Worm (Caenorhabditis elegans) whole organism, early embryonic: ENCODE measurements around the gene clec-251.

Experiments used
- B0310.2 ChIP-seq: sonication (generic microtip); optimal IDR thresholded peaks from 2 replicates; lab custom pipeline; 2016; ENCODE audit warnings: mild to moderate bottlenecking, missing genetic modification characterization, missing compliant biosample characterization
- F13C5.2 ChIP-seq: sonication (generic microtip); optimal IDR thresholded peaks from 2 replicates; lab custom pipeline; 2017; ENCODE audit warnings: mild to moderate bottlenecking, missing genetic modification characterization, inconsistent platforms, missing compliant biosample characterization
- aly-1 ChIP-seq: sonication (generic microtip); optimal IDR thresholded peaks from 2 replicates; lab custom pipeline; 2016; ENCODE audit warnings: missing genetic modification characterization, missing compliant biosample characterization
- ama-1 ChIP-seq: fragments of 150-350 bp; optimal IDR thresholded peaks from 2 replicates; lab custom pipeline; 2014
- ceh-13 ChIP-seq: fragments of 200-800 bp; sonication (Bioruptor generic); optimal IDR thresholded peaks from 2 replicates; lab custom pipeline; 2018; ENCODE audit warnings: mild to moderate bottlenecking, missing genetic modification characterization, missing compliant biosample characterization
- ceh-36 ChIP-seq: sonication (generic microtip); optimal IDR thresholded peaks from 2 replicates; lab custom pipeline; 2016; ENCODE audit warnings: missing genetic modification characterization, inconsistent platforms, missing compliant biosample characterization
- ets-7 ChIP-seq: sonication (generic microtip); optimal IDR thresholded peaks from 2 replicates; lab custom pipeline; 2016; ENCODE audit warnings: missing genotype, missing genetic modification characterization, missing compliant biosample characterization
- flt-1 ChIP-seq: fragments of 200-800 bp; sonication (Bioruptor generic); IDR thresholded peaks from 2 replicates; pipeline ENCODE4 v1.3.6; 2022; ENCODE audit warnings: missing genetic modification characterization, missing compliant biosample characterization
- hmbx-1 ChIP-seq: sonication (generic microtip); optimal IDR thresholded peaks from 2 replicates; lab custom pipeline; 2016; ENCODE audit warnings: mild to moderate bottlenecking, missing genetic modification characterization, missing compliant biosample characterization
- hmg-4 ChIP-seq: fragments of 200-800 bp; sonication (Bioruptor generic); optimal IDR thresholded peaks from 2 replicates; lab custom pipeline; 2018; ENCODE audit warnings: mild to moderate bottlenecking, missing genetic modification characterization, missing compliant biosample characterization
- hnd-1 ChIP-seq: sonication (generic microtip); optimal IDR thresholded peaks from 2 replicates; lab custom pipeline; 2016; ENCODE audit warnings: missing genetic modification characterization, missing compliant biosample characterization
- pes-1 ChIP-seq: fragments of 200-800 bp; sonication (Bioruptor generic); IDR thresholded peaks from 2 replicates; pipeline ENCODE4 v1.3.6; 2022; ENCODE audit warnings: missing genetic modification reagents, missing genetic modification characterization, missing compliant biosample characterization
- scrt-1 ChIP-seq: fragments of 200-800 bp; sonication (Bioruptor generic); IDR thresholded peaks from 2 replicates; pipeline ENCODE4 v1.3.6; 2022; ENCODE audit warnings: missing genetic modification characterization, missing compliant biosample characterization
- sea-1 ChIP-seq: fragments of 200-800 bp; sonication (Bioruptor generic); conservative IDR thresholded peaks from 2 replicates; pipeline ENCODE4 v1.3.6; 2022; ENCODE audit warnings: missing genetic modification characterization, missing compliant biosample characterization
- tbx-11 ChIP-seq: fragments of 200-800 bp; sonication (Bioruptor generic); IDR thresholded peaks from 2 replicates; pipeline ENCODE4 v1.3.6; 2022; ENCODE audit warnings: missing genetic modification characterization, missing compliant biosample characterization
- tbx-37 ChIP-seq: fragments of 200-800 bp; sonication (Bioruptor generic); conservative IDR thresholded peaks from 2 replicates; pipeline ENCODE4 v1.3.6; 2022; ENCODE audit warnings: missing genetic modification reagents, missing genetic modification characterization, missing compliant biosample characterization
- tra-4 ChIP-seq: sonication (generic microtip); optimal IDR thresholded peaks from 2 replicates; lab custom pipeline; 2017; ENCODE audit warnings: missing genetic modification characterization, missing compliant biosample characterization

clec-251 gene

ce11 chrV:18706063-18706620, 40.6 kb downstream of the clec-251 start, which contains the start of gene Y17D7C.1:
Gene Y17D7C.1 (plus strand): TSS chrV:18706570.
- peak; percentile 3; the same call in 1 of the 2 replicates for TF ChIP-seq tbx-11 (GFP tag; lab: Robert Waterston, UW)
- TF ChIP-seq F13C5.2 = no peak
- TF ChIP-seq ceh-36 (tag; lab: Kevin White, UChicago) = no peak

ce11 chrV:18705319-18706062, 41.3 kb downstream of the clec-251 start:
- TF ChIP-seq hnd-1 (tag; lab: Kevin White, UChicago) (no peak), ama-1 (no peak), sea-1 (no peak), tbx-37 (GFP tag; lab: Robert Waterston, UW) (no peak), scrt-1 (GFP tag; lab: Robert Waterston, UW) (no peak), hmg-4 (no peak), hmbx-1 (tag; lab: Kevin White, UChicago) (no peak), ets-7 (tag; lab: Kevin White, UChicago) (no peak), aly-1 (tag; lab: Kevin White, UChicago) (no peak), tra-4 (tag; lab: Kevin White, UChicago) (no peak), ceh-36 (tag; lab: Kevin White, UChicago) (peak; percentile 22), pes-1 (GFP tag; lab: Robert Waterston, UW) (no peak), B0310.2 (tag; lab: Kevin White, UChicago) (no peak), tbx-11 (GFP tag; lab: Robert Waterston, UW) (peak; percentile 65; the same call in 1 of the 2 replicates), flt-1 (GFP tag; lab: Robert Waterston, UW) (peak; percentile 35; the same call in 1 of the 2 replicates), F13C5.2 (no peak), ceh-13 (GFP tag; lab: Kevin White, UChicago) (no peak)

ce11 chrV:18701306-18701705, 45.5 kb downstream of the clec-251 start, which contains the start of gene Y69H2.9:
Gene Y69H2.9 (plus strand): TSS chrV:18701538.
- TF ChIP-seq ama-1 = no peak
- no peak for TF ChIP-seq sea-1
- TF ChIP-seq tbx-11 (GFP tag; lab: Robert Waterston, UW) = no peak
- no peak for TF ChIP-seq tra-4 (tag; lab: Kevin White, UChicago)
- TF ChIP-seq pes-1 (GFP tag; lab: Robert Waterston, UW) = no peak

- no peak for TF ChIP-seq flt-1 (GFP tag; lab: Robert Waterston, UW)
- TF ChIP-seq tbx-11 (GFP tag; lab: Robert Waterston, UW) = no peak
- TF ChIP-seq F13C5.2 = no peak
These were observed 47.5 kb downstream of the clec-251 start, which contains the start of gene nhr-241 for ce11 chrV:18699326-18699725. Gene nhr-241 (plus strand): TSS chrV:18699451.
